Worm (Caenorhabditis elegans): ENCODE measurements around the gene M162.7.
A peak's percentile ranks its signal among the peaks of the same experiment; 100 is the strongest.

M162.7 gene

ce11 chrV:19743794-19744193 lies 51.0 kb downstream of the M162.7 start:
- peak; percentile 69 for TF ChIP-seq zfh-2 (GFP tag; conservative IDR thresholded peaks at IDR 0.05)
- TF ChIP-seq pha-4 (tag; optimal IDR thresholded peaks at IDR 0.05) = no peak

- TF ChIP-seq F55B11.4 (tag; optimal IDR thresholded peaks at IDR 0.05; ENCODE audit: borderline replicate concordance, insufficient read depth) (no peak), lsy-27 (tag; optimal IDR thresholded peaks at IDR 0.05; ENCODE audit: borderline replicate concordance, insufficient read depth) (no peak), unc-62 (GFP tag; optimal IDR thresholded peaks at IDR 0.05) (no peak)
Measured at ce11 chrV:19743305-19743704, 51.5 kb downstream of the M162.7 start, which contains the start of gene W04E12.4. W04E12.4 (plus strand) TSS chrV:19743605.
